Fruit fly (Drosophila melanogaster) whole organism, embryonic: ENCODE measurements around the gene CG17780.

ENCODE experiments used
- CG34376 ChIP-seq: fragments of 200-800 bp; sonication (Bioruptor generic); optimal IDR thresholded peaks from 2 replicates; lab custom pipeline; 2018; ENCODE audit warnings: missing biosample characterization, mild to moderate bottlenecking, missing genetic modification characterization
- CG6654 ChIP-seq: fragments of 200-800 bp; sonication (Bioruptor generic); optimal IDR thresholded peaks from 2 replicates; lab custom pipeline; 2017; ENCODE audit warnings: missing biosample characterization, mild to moderate bottlenecking, missing genetic modification characterization
- CG9797 ChIP-seq: fragments of 200-800 bp; sonication (Bioruptor generic); optimal IDR thresholded peaks from 3 replicates; lab custom pipeline; 2018; ENCODE audit warnings: missing biosample characterization, mild to moderate bottlenecking, missing genetic modification characterization

dm6 chr3R:24357698-24358097, 27.2 kb downstream of the CG17780 start, which contains the start of gene Golgin84:
- TF ChIP-seq CG34376 (GFP tag; lab: Kevin White, UChicago) (no peak), CG9797 (GFP tag; lab: Kevin White, UChicago) (peak; percentile 62), CG6654 (GFP tag; lab: Kevin White, UChicago) (no peak)
